Fruit fly (Drosophila melanogaster): ENCODE results near the gene Rac1.
A peak's percentile ranks its signal among the peaks of the same experiment; 100 is the strongest.

The Rac1 gene

DNA sequence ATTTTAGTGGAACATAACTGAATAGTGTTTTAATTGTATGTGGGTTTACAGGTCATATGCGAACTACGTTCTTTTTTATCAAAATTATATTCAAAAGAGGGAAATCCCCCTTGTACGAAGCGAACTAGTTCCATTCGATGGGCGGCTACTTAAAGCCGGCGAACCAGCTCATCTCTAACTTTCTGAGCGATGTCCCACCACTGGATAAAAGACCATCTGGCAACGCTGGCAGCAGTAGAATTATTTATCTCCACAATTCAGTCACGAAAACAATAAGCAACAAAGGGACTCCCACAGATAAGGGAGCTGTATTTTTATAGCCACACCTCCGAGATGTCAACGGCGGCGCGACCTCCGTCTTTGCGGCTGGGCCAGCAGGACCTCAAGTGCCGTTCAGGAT is 6.8 kb downstream of the Rac1 start, which contains the start of gene Rabex-5 (continued):
- no peak for TF ChIP-seq CG18011 (GFP tag; optimal IDR thresholded peaks at IDR 0.05)
- TF ChIP-seq Nf-YA (GFP tag; IDR thresholded peaks at IDR 0.05): no peak
- peak; percentile 23 for TF ChIP-seq CG8924 (tag; optimal IDR thresholded peaks at IDR 0.05)
- peak; percentile 39 for TF ChIP-seq CG2712 (tag; optimal IDR thresholded peaks at IDR 0.05)
- TF ChIP-seq Xbp1 (GFP tag; optimal IDR thresholded peaks at IDR 0.05): peak; percentile 62
- TF ChIP-seq pnt (GFP tag; optimal IDR thresholded peaks at IDR 0.05): no peak
- peak; percentile 8 for TF ChIP-seq CG1792 (GFP tag; optimal IDR thresholded peaks at IDR 0.05)
- peak; percentile 67 for TF ChIP-seq Dp (GFP tag; optimal IDR thresholded peaks at IDR 0.05)
- TF ChIP-seq Atf-2 (GFP tag; optimal IDR thresholded peaks at IDR 0.05): no peak
- peak; percentile 85 for TF ChIP-seq Med (GFP tag)
- TF ChIP-seq sob (GFP tag; IDR thresholded peaks at IDR 0.05): no peak
- TF ChIP-seq CG11085 (GFP tag; IDR thresholded peaks at IDR 0.05): no peak
- peak; percentile 46 for TF ChIP-seq CG13894 (tag; optimal IDR thresholded peaks at IDR 0.05)
- peak; percentile 87 for TF ChIP-seq CG13287 (GFP tag; IDR thresholded peaks at IDR 0.05; ENCODE audit: partially characterized antibody)
- TF ChIP-seq eve (GFP tag; optimal IDR thresholded peaks at IDR 0.05): no peak
- TF ChIP-seq ttk (GFP tag; IDR thresholded peaks at IDR 0.05): no peak
- no peak for TF ChIP-seq CG11398 (GFP tag; optimal IDR thresholded peaks at IDR 0.05)
- TF ChIP-seq Deaf1 (tag; optimal IDR thresholded peaks at IDR 0.05): no peak
- no peak for TF ChIP-seq repo (GFP tag; optimal IDR thresholded peaks at IDR 0.05)
- peak; percentile 81 for TF ChIP-seq Dll (GFP tag; IDR thresholded peaks at IDR 0.05; ENCODE audit: partially characterized antibody)
- no peak for TF ChIP-seq CG1024 (GFP tag; IDR thresholded peaks at IDR 0.05)
- peak; percentile 46; the same call in 2 of the 3 replicates for TF ChIP-seq Dbx (GFP tag; IDR thresholded peaks at IDR 0.05)
- no peak for TF ChIP-seq pb (GFP tag; optimal IDR thresholded peaks at IDR 0.05)
- TF ChIP-seq CG3407 (GFP tag; optimal IDR thresholded peaks at IDR 0.05): no peak
- TF ChIP-seq tup (GFP tag; optimal IDR thresholded peaks at IDR 0.05): no peak
- TF ChIP-seq CG13424 (tag; optimal IDR thresholded peaks at IDR 0.05): peak; percentile 37
- TF ChIP-seq en (GFP tag; optimal IDR thresholded peaks at IDR 0.05): no peak
- TF ChIP-seq ro (GFP tag; IDR thresholded peaks at IDR 0.05): no peak
- TF ChIP-seq sima (GFP tag; optimal IDR thresholded peaks at IDR 0.05): no peak
- peak; percentile 49 for TF ChIP-seq CG14710 (tag; optimal IDR thresholded peaks at IDR 0.05)
- TF ChIP-seq CG2129 (GFP tag; IDR thresholded peaks at IDR 0.05; ENCODE audit: partially characterized antibody): peak; percentile 41; the same call in 1 of the 2 replicates
- TF ChIP-seq Optix (GFP tag; IDR thresholded peaks at IDR 0.05): no peak
- no peak for TF ChIP-seq Adf1 (GFP tag; IDR thresholded peaks at IDR 0.05)
- TF ChIP-seq bab2 (GFP tag; optimal IDR thresholded peaks at IDR 0.05): no peak
- TF ChIP-seq salm (tag; optimal IDR thresholded peaks at IDR 0.05): no peak
- TF ChIP-seq CG14050 (GFP tag; IDR thresholded peaks at IDR 0.05): no peak
- no peak for TF ChIP-seq Atf3 (GFP tag; optimal IDR thresholded peaks at IDR 0.05)
- peak; percentile 74 for TF ChIP-seq Sry-β (GFP tag; optimal IDR thresholded peaks at IDR 0.05)
- TF ChIP-seq Neu2 (GFP tag; optimal IDR thresholded peaks at IDR 0.05; ENCODE audit: borderline replicate concordance): no peak
- peak; percentile 73 for TF ChIP-seq HLH4C (GFP tag; IDR thresholded peaks at IDR 0.05; ENCODE audit: partially characterized antibody)
- TF ChIP-seq Asciz (GFP tag; optimal IDR thresholded peaks at IDR 0.05): no peak
- TF ChIP-seq nerfin-1 (tag; optimal IDR thresholded peaks at IDR 0.05): peak; percentile 52
- TF ChIP-seq NfI (GFP tag; optimal IDR thresholded peaks at IDR 0.05): peak; percentile 29
- TF ChIP-seq Mad (GFP tag; optimal IDR thresholded peaks at IDR 0.05): no peak
- no peak for TF ChIP-seq CG5180 (GFP tag; optimal IDR thresholded peaks at IDR 0.05)
- TF ChIP-seq CG4707 (GFP tag; optimal IDR thresholded peaks at IDR 0.05): no peak
- TF ChIP-seq CG17186 (GFP tag; optimal IDR thresholded peaks at IDR 0.05): peak; percentile 46
- TF ChIP-seq emc (GFP tag; optimal IDR thresholded peaks at IDR 0.05): no peak
- peak; percentile 71; the same call in 1 of the 2 replicates for TF ChIP-seq slbo (GFP tag; IDR thresholded peaks at IDR 0.05)
- no peak for TF ChIP-seq CG3281 (GFP tag; optimal IDR thresholded peaks at IDR 0.05)
- no peak for TF ChIP-seq pros (GFP tag; optimal IDR thresholded peaks at IDR 0.05)

All from whole organism, embryonic.